Worm (Caenorhabditis elegans): ENCODE measurements around the gene F58G6.7.

DNA sequence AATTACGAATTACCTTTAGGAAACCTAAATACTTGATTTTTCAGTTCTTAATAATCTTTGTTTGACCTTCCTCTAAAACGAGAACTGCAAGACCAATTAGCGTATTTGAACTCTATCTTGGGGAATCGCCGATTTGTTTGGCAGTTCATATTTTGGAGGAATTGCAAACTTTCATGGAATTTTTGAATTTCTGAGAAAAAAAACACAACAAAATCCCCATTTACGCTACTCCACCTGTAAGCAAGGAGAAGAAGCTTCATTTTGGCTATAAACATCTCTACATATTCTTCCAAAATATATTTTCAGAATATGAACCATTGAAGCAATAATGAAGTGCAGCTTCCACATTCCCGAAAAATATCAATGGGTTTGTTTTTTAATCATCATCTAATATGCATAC, 38.8 kb downstream of the F58G6.7 start, which contains the start of gene twk-9:
- TF ChIP-seq lin-15B (tag; optimal IDR thresholded peaks at IDR 0.05) (no peak), egl-27 (tag; optimal IDR thresholded peaks at IDR 0.05) (no peak), nhr-12 (tag; optimal IDR thresholded peaks at IDR 0.05) (no peak), daf-12 (tag; optimal IDR thresholded peaks at IDR 0.05) (no peak), ama-1 (optimal IDR thresholded peaks at IDR 0.05) (no peak), nhr-237 (tag; optimal IDR thresholded peaks at IDR 0.05) (no peak), elt-2 (tag; optimal IDR thresholded peaks at IDR 0.05) (no peak), fkh-10 (GFP tag; optimal IDR thresholded peaks at IDR 0.05) (no peak)

Data from whole organism, L3 larva.